Worm (Caenorhabditis elegans): ENCODE measurements around the gene H03E18.2.
A peak's percentile ranks its signal among the peaks of the same experiment; 100 is the strongest.

The H03E18.2 gene

DNA sequence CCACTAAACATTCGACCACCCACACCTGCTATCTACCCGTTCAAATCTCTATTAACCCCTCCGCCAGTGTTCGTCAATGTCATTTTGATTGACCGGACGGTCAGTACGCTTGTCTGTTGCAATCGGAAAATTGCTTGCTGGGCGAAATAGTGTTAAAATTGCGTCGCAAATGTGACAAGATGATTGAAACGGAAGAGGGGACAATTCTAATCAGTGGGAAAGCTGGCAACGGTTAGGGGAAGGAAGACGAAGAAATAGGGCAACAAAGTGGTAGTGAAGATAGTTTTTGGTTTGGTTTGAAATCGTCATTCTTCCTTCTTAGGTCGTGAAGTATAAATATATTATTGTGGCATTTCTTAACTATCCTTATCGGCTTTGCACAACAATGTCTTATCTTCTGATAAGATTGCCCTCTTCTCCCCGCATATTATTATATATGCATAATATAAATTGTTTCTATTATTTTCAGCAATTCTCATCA, 48.2 kb upstream of the H03E18.2 start (continued):
- TF ChIP-seq ZK337.2 (GFP tag; IDR thresholded peaks at IDR 0.05) = no peak
- TF ChIP-seq mxl-2 (GFP tag; conservative IDR thresholded peaks at IDR 0.05) = no peak
- TF ChIP-seq ztf-11 (tag; optimal IDR thresholded peaks at IDR 0.05) = no peak
- peak; percentile 18 for TF ChIP-seq nhr-77 (tag; optimal IDR thresholded peaks at IDR 0.05)

ce11 chrX:8567823-8568314, 47.6 kb upstream of the H03E18.2 start:
- TF ChIP-seq aha-1 (tag) = peak; percentile 98
- no peak for TF ChIP-seq cey-2 (tag; optimal IDR thresholded peaks at IDR 0.05; ENCODE audit: borderline replicate concordance, insufficient read depth)
- TF ChIP-seq T26A8.4 (GFP tag; IDR thresholded peaks at IDR 0.05) = no peak
- no peak for TF ChIP-seq attf-4 (tag; optimal IDR thresholded peaks at IDR 0.05)
- peak; percentile 32 for TF ChIP-seq pqm-1 (tag; optimal IDR thresholded peaks at IDR 0.05)
- TF ChIP-seq daf-16 (GFP tag; optimal IDR thresholded peaks at IDR 0.05) = no peak
- TF ChIP-seq daf-16 (tag; optimal IDR thresholded peaks at IDR 0.05) = peak; percentile 7
- TF ChIP-seq dve-1 (tag; optimal IDR thresholded peaks at IDR 0.05; ENCODE audit: insufficient read depth) = peak; percentile 21

- TF ChIP-seq dmd-6 (GFP tag; IDR thresholded peaks at IDR 0.05) (peak; percentile 96), hlh-11 (tag; optimal IDR thresholded peaks at IDR 0.05) (peak; percentile 83), lin-1 (GFP tag; IDR thresholded peaks at IDR 0.05) (peak; percentile 89), mdl-1 (tag; optimal IDR thresholded peaks at IDR 0.05) (peak in 1 of 2 experiments; percentile 54), T26A8.4 (GFP tag; IDR thresholded peaks at IDR 0.05) (no peak), ceh-20 (GFP tag; IDR thresholded peaks at IDR 0.05) (peak; percentile 63; the same call in 1 of the 2 replicates), nhr-28 (tag; optimal IDR thresholded peaks at IDR 0.05) (peak; percentile 89), lin-29 (GFP tag; IDR thresholded peaks at IDR 0.05) (no peak), mdt-29 (GFP tag; IDR thresholded peaks at IDR 0.05) (no peak), nhr-102 (tag; optimal IDR thresholded peaks at IDR 0.05) (peak; percentile 22), dve-1 (tag; optimal IDR thresholded peaks at IDR 0.05; ENCODE audit: insufficient read depth) (peak; percentile 93), mes-2 (tag; optimal IDR thresholded peaks at IDR 0.05; ENCODE audit: poor library complexity, severe bottlenecking) (no peak), unc-62 (GFP tag; optimal IDR thresholded peaks at IDR 0.05 in 1 of 2) (peak; percentile 80 to 81), unc-62 (tag; optimal IDR thresholded peaks at IDR 0.05) (no peak), pqm-1 (tag; optimal IDR thresholded peaks at IDR 0.05) (peak; percentile 85), nhr-77 (tag; optimal IDR thresholded peaks at IDR 0.05) (peak; percentile 68), T20F7.1 (GFP tag; optimal IDR thresholded peaks at IDR 0.05) (peak; percentile 26), pha-4 (GFP tag; IDR thresholded peaks at IDR 0.05) (no peak), pha-4 (tag; optimal IDR thresholded peaks at IDR 0.05) (no peak), tra-1 (GFP tag; IDR thresholded peaks at IDR 0.05) (peak; percentile 100), lsy-2 (tag; optimal IDR thresholded peaks at IDR 0.05) (peak in 1 of 2 experiments; percentile 41), mxl-2 (GFP tag; conservative IDR thresholded peaks at IDR 0.05) (no peak), mxl-3 (GFP tag; optimal IDR thresholded peaks at IDR 0.05) (peak; percentile 60), hlh-30 (tag; optimal IDR thresholded peaks at IDR 0.05; ENCODE audit: insufficient read depth) (peak; percentile 38), php-3 (GFP tag; IDR thresholded peaks at IDR 0.05) (peak; percentile 95), daf-16 (GFP tag; optimal IDR thresholded peaks at IDR 0.05) (peak in 1 of 2 experiments; percentile 50), daf-16 (tag; optimal IDR thresholded peaks at IDR 0.05) (peak; percentile 62)
These were observed 46.9 kb upstream of the H03E18.2 start for ce11 chrX:8567166-8567565.

DNA sequence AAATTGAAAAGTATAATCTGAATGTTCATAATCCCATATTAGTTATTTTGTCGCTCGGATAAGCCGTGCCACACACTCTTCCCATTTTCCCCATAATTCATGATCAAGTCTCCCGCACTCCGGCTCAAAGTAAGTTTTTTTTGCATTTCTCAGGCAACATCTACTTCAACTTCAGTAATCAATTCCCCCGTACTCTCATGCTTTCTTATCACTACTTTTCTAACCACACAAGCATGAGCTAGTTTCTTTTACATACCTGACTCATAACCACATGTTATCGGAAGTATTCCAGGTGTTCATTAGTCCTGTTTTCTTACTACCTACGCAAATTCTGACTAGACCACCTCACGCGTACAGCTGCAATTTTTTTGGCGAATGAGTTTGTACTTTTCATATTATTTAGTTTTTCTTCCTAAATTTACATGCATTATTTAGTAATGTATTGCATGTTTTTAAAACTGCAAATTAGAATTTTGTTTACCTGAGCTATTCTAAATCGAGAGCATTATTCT, 46.3 kb upstream of the H03E18.2 start:
- TF ChIP-seq daf-19 (GFP tag; conservative IDR thresholded peaks at IDR 0.05) = no peak
- peak; percentile 90 for TF ChIP-seq aha-1 (tag)
- TF ChIP-seq zfp-3 (GFP tag; conservative IDR thresholded peaks at IDR 0.05) = no peak
- peak; percentile 4 for TF ChIP-seq nhr-11 (tag; optimal IDR thresholded peaks at IDR 0.05)
- TF ChIP-seq mxl-2 (GFP tag; conservative IDR thresholded peaks at IDR 0.05) = no peak
- no peak for TF ChIP-seq unc-39 (tag; optimal IDR thresholded peaks at IDR 0.05)
- TF ChIP-seq spr-1 (tag; optimal IDR thresholded peaks at IDR 0.05) = no peak
- TF ChIP-seq hlh-30 (tag; optimal IDR thresholded peaks at IDR 0.05; ENCODE audit: insufficient read depth) = no peak
